Worm (Caenorhabditis elegans) whole organism, L2 larva: ENCODE measurements around the gene irld-61.

ENCODE experiments used
- C34F6.9 ChIP-seq: fragments of 150-350 bp; optimal IDR thresholded peaks from 2 replicates; lab custom pipeline; 2014; ENCODE audit warnings: missing biosample characterization, missing genetic modification characterization
- F13H6.1 ChIP-seq: sonication (generic microtip); optimal IDR thresholded peaks from 2 replicates; lab custom pipeline; 2016; ENCODE audit warnings: missing genetic modification characterization, missing compliant biosample characterization
- R02D3.7 ChIP-seq: fragments of 150-350 bp; optimal IDR thresholded peaks from 2 replicates; lab custom pipeline; 2014; ENCODE audit warnings: missing biosample characterization, missing genetic modification characterization
- Y55F3AM.14 ChIP-seq: fragments of 200-800 bp; sonication (Bioruptor generic); optimal IDR thresholded peaks from 2 replicates; lab custom pipeline; 2018; ENCODE audit warnings: mild to moderate bottlenecking, missing genetic modification characterization, missing compliant biosample characterization
- ZK546.5 ChIP-seq: sonication (generic microtip); optimal IDR thresholded peaks from 2 replicates; lab custom pipeline; 2017; ENCODE audit warnings: missing biosample characterization, missing genetic modification characterization
- alr-1 ChIP-seq: fragments of 150-350 bp; optimal IDR thresholded peaks from 2 replicates; lab custom pipeline; 2014; ENCODE audit warnings: missing biosample characterization, missing genetic modification characterization
- aly-2 ChIP-seq: fragments of 150-350 bp; optimal IDR thresholded peaks from 2 replicates; lab custom pipeline; 2014; ENCODE audit warnings: missing biosample characterization, missing genetic modification characterization
- ama-1 ChIP-seq: fragments of 150-350 bp; optimal IDR thresholded peaks from 2 replicates; lab custom pipeline; 2018; ENCODE audit warnings: inconsistent platforms
- blmp-1 ChIP-seq: sonication (generic microtip); optimal IDR thresholded peaks from 2 replicates; lab custom pipeline; 2017; ENCODE audit warnings: missing genetic modification characterization, mild to moderate bottlenecking, missing compliant biosample characterization, antibody characterized with exemption, moderate library complexity; ENCODE audit not compliant: insufficient read depth
- ceh-16 ChIP-seq: fragments of 150-350 bp; optimal IDR thresholded peaks from 2 replicates; lab custom pipeline; 2014; ENCODE audit warnings: missing biosample characterization, missing genetic modification characterization
- crh-2 ChIP-seq: sonication (generic microtip); optimal IDR thresholded peaks from 2 replicates; lab custom pipeline; 2017; ENCODE audit warnings: missing biosample characterization, missing genetic modification characterization
- dmd-4 ChIP-seq: sonication (generic microtip); optimal IDR thresholded peaks from 2 replicates; lab custom pipeline; 2017; ENCODE audit warnings: missing biosample characterization, missing genetic modification characterization
- egl-27 ChIP-seq: sonication (generic microtip); optimal IDR thresholded peaks from 3 replicates; lab custom pipeline; 2017; ENCODE audit warnings: missing biosample characterization, missing genetic modification reagents, missing genetic modification characterization
- elt-1 ChIP-seq: fragments of 150-350 bp; optimal IDR thresholded peaks from 2 replicates; lab custom pipeline; 2014; ENCODE audit warnings: missing biosample characterization, missing genetic modification characterization
- elt-3 ChIP-seq: sonication (generic microtip); optimal IDR thresholded peaks from 2 replicates; lab custom pipeline; 2017; ENCODE audit warnings: missing biosample characterization, missing genetic modification characterization
- fos-1 ChIP-seq: fragments of 150-350 bp; optimal IDR thresholded peaks from 2 replicates; lab custom pipeline; 2014; ENCODE audit warnings: missing biosample characterization, missing genetic modification characterization
- gmeb-1 ChIP-seq: fragments of 150-350 bp; optimal IDR thresholded peaks from 2 replicates; lab custom pipeline; 2014; ENCODE audit warnings: missing biosample characterization, missing genetic modification characterization
- lin-11 ChIP-seq: fragments of 150-350 bp; sonication (generic microtip); optimal IDR thresholded peaks from 2 replicates; lab custom pipeline; 2014; ENCODE audit warnings: missing biosample characterization, missing genetic modification characterization, inconsistent platforms, mixed read lengths
- lin-13 ChIP-seq: fragments of 150-350 bp; optimal IDR thresholded peaks from 2 replicates; lab custom pipeline; 2014; ENCODE audit warnings: missing biosample characterization, missing genetic modification reagents, missing genetic modification characterization
- lin-39 ChIP-seq: fragments of 150-350 bp; optimal IDR thresholded peaks from 2 replicates; lab custom pipeline; 2014; ENCODE audit warnings: missing biosample characterization, missing genetic modification reagents, missing genetic modification characterization
- lsy-2 ChIP-seq, 2 experiments: fragments of 150-350 bp in 1 of 2; sonication (generic microtip) in 1 of 2; optimal IDR thresholded peaks; 2 replicates each; lab custom pipeline; 2014 to 2017; ENCODE audit warnings: missing biosample characterization in 2 of 2, missing genetic modification characterization in 2 of 2
- mab-5 ChIP-seq: fragments of 150-350 bp; optimal IDR thresholded peaks from 2 replicates; lab custom pipeline; 2014; ENCODE audit warnings: missing biosample characterization, missing genetic modification characterization
- mbf-1 ChIP-seq: sonication (generic microtip); optimal IDR thresholded peaks from 2 replicates; lab custom pipeline; 2017; ENCODE audit warnings: missing biosample characterization, missing genetic modification characterization
- mdl-1 ChIP-seq, 2 experiments: fragments of 150-350 bp in 1 of 2; sonication (generic microtip) in 1 of 2; optimal IDR thresholded peaks; 2 replicates each; lab custom pipeline; 2017; ENCODE audit warnings: missing biosample characterization in 2 of 2, missing genetic modification characterization in 2 of 2
- nhr-11 ChIP-seq: fragments of 150-350 bp; optimal IDR thresholded peaks from 2 replicates; lab custom pipeline; 2014; ENCODE audit warnings: missing biosample characterization, missing genetic modification characterization
- nhr-129 ChIP-seq: fragments of 150-350 bp; optimal IDR thresholded peaks from 2 replicates; lab custom pipeline; 2014; ENCODE audit warnings: missing biosample characterization, missing genetic modification characterization
- nhr-21 ChIP-seq: fragments of 150-350 bp; optimal IDR thresholded peaks from 2 replicates; lab custom pipeline; 2014; ENCODE audit warnings: missing biosample characterization, missing genetic modification characterization
- nhr-23 ChIP-seq: fragments of 150-350 bp; optimal IDR thresholded peaks from 2 replicates; lab custom pipeline; 2014; ENCODE audit warnings: missing biosample characterization, missing genetic modification reagents, missing genetic modification characterization
- nhr-237 ChIP-seq: fragments of 150-350 bp; optimal IDR thresholded peaks from 2 replicates; lab custom pipeline; 2014; ENCODE audit warnings: missing biosample characterization, missing genetic modification characterization
- nhr-25 ChIP-seq: fragments of 150-350 bp; sonication (generic microtip); optimal IDR thresholded peaks from 3 replicates; lab custom pipeline; 2014; ENCODE audit warnings: missing biosample characterization, missing genetic modification characterization
- nhr-6 ChIP-seq: fragments of 150-350 bp; optimal IDR thresholded peaks from 2 replicates; lab custom pipeline; 2014; ENCODE audit warnings: missing biosample characterization, missing genetic modification characterization
- nhr-77 ChIP-seq: fragments of 150-350 bp; optimal IDR thresholded peaks from 2 replicates; lab custom pipeline; 2014; ENCODE audit warnings: missing biosample characterization, missing genetic modification characterization
- peb-1 ChIP-seq: fragments of 150-350 bp; optimal IDR thresholded peaks from 2 replicates; lab custom pipeline; 2014; ENCODE audit warnings: missing biosample characterization, missing genetic modification characterization
- sem-4 ChIP-seq: fragments of 150-350 bp; optimal IDR thresholded peaks from 2 replicates; lab custom pipeline; 2014; ENCODE audit warnings: missing biosample characterization, missing genetic modification reagents, missing genetic modification characterization
- skn-1 ChIP-seq: sonication (generic microtip); optimal IDR thresholded peaks from 2 replicates; lab custom pipeline; 2017; ENCODE audit warnings: missing biosample characterization, missing genetic modification characterization
- sma-3 ChIP-seq: sonication (generic microtip); optimal IDR thresholded peaks from 2 replicates; lab custom pipeline; 2016; ENCODE audit warnings: missing genetic modification reagents, missing genetic modification characterization, missing compliant biosample characterization
- snpc-4 ChIP-seq: fragments of 150-350 bp; optimal IDR thresholded peaks from 2 replicates; lab custom pipeline; 2014; ENCODE audit warnings: missing biosample characterization, missing genetic modification characterization
- unc-39 ChIP-seq: fragments of 150-350 bp; optimal IDR thresholded peaks from 2 replicates; lab custom pipeline; 2014; ENCODE audit warnings: missing biosample characterization, missing genetic modification characterization
- zag-1 ChIP-seq: fragments of 150-350 bp; optimal IDR thresholded peaks from 2 replicates; lab custom pipeline; 2014; ENCODE audit warnings: missing biosample characterization, missing genetic modification characterization
- ztf-1 ChIP-seq: fragments of 200-800 bp; sonication (Bioruptor generic); conservative IDR thresholded peaks from 2 replicates; pipeline ENCODE4 v1.3.6; 2022; ENCODE audit warnings: missing genetic modification characterization, missing compliant biosample characterization
- ztf-11 ChIP-seq: sonication (generic microtip); optimal IDR thresholded peaks from 2 replicates; lab custom pipeline; 2017; ENCODE audit warnings: missing biosample characterization, missing genetic modification characterization
- ztf-4 ChIP-seq: fragments of 150-350 bp; optimal IDR thresholded peaks from 2 replicates; lab custom pipeline; 2014; ENCODE audit warnings: missing biosample characterization, missing genetic modification characterization

The irld-61 gene

ce11 chrIII:12789420-12789819 is 25.1 kb downstream of the irld-61 start, which contains the start of gene BE10.1:
TSS of gene BE10.1 (minus strand) at chrIII:12789520.
- TF ChIP-seq mbf-1 (tag; lab: Kevin White, UChicago), result no peak
- TF ChIP-seq sem-4 (tag; lab: Kevin White, UChicago), result no peak
- no peak for TF ChIP-seq snpc-4 (tag; lab: Kevin White, UChicago)
- TF ChIP-seq lin-13 (GFP tag; lab: Kevin White, UChicago), result no peak
- no peak for TF ChIP-seq nhr-21
- no peak for TF ChIP-seq elt-1 (tag; lab: Kevin White, UChicago)
- TF ChIP-seq lin-11, result no peak
- TF ChIP-seq ztf-1 (GFP tag; lab: Robert Waterston, UW), result no peak
- no peak for TF ChIP-seq mdl-1 (tag; optimal IDR thresholded peaks at IDR 0.05; lab: Kevin White, UChicago)
- no peak for TF ChIP-seq nhr-11 (tag; lab: Kevin White, UChicago)
- TF ChIP-seq peb-1 (tag; lab: Kevin White, UChicago), result no peak
- TF ChIP-seq sma-3, result no peak
- TF ChIP-seq aly-2 (tag; lab: Kevin White, UChicago), result no peak

- TF ChIP-seq alr-1 (tag; lab: Kevin White, UChicago), result no peak
- no peak for TF ChIP-seq lin-13 (GFP tag; lab: Kevin White, UChicago)
- no peak for TF ChIP-seq nhr-23 (tag; lab: Kevin White, UChicago)
- TF ChIP-seq zag-1 (tag; lab: Kevin White, UChicago), result no peak
- no peak for TF ChIP-seq ama-1 (lab: Kevin White, UChicago)
These were observed 29.8 kb downstream of the irld-61 start for ce11 chrIII:12794200-12794599.

- no peak for TF ChIP-seq sem-4 (tag; lab: Kevin White, UChicago)
- TF ChIP-seq lin-13 (GFP tag; lab: Kevin White, UChicago), result no peak
- no peak for TF ChIP-seq nhr-11 (tag; lab: Kevin White, UChicago)
- TF ChIP-seq elt-3, result no peak
- TF ChIP-seq R02D3.7, result no peak
- TF ChIP-seq ztf-11 (tag; lab: Kevin White, UChicago), result no peak
- TF ChIP-seq Y55F3AM.14 (GFP tag; lab: Kevin White, UChicago), result no peak
- no peak for TF ChIP-seq mdl-1 (tag; optimal IDR thresholded peaks at IDR 0.05; lab: Kevin White, UChicago)
- no peak for TF ChIP-seq unc-39
- TF ChIP-seq ZK546.5 (tag; lab: Kevin White, UChicago), result no peak
- TF ChIP-seq ztf-1 (GFP tag; lab: Robert Waterston, UW), result no peak
- no peak for TF ChIP-seq F13H6.1 (tag; lab: Kevin White, UChicago)
- TF ChIP-seq nhr-237 (tag; lab: Kevin White, UChicago), result no peak
- no peak for TF ChIP-seq nhr-129 (tag; lab: Kevin White, UChicago)
- TF ChIP-seq fos-1 (tag; lab: Kevin White, UChicago), result no peak
These were observed 34.1 kb downstream of the irld-61 start, which contains the start of gene agmo-1 for ce11 chrIII:12798469-12798868. TSS of gene agmo-1 (minus strand) at chrIII:12798569.

ce11 chrIII:12800529-12800928 is 36.2 kb downstream of the irld-61 start:
- TF ChIP-seq skn-1 (tag; lab: Kevin White, UChicago) (no peak), nhr-129 (tag; lab: Kevin White, UChicago) (no peak), nhr-11 (tag; lab: Kevin White, UChicago) (no peak), blmp-1 (peak; percentile 93), alr-1 (tag; lab: Kevin White, UChicago) (no peak), unc-39 (no peak), gmeb-1 (no peak), lsy-2 (tag; optimal IDR thresholded peaks at IDR 0.05; lab: Kevin White, UChicago) (no peak), mbf-1 (tag; lab: Kevin White, UChicago) (no peak), nhr-21 (no peak), snpc-4 (tag; lab: Kevin White, UChicago) (no peak), elt-3 (no peak), ama-1 (lab: Kevin White, UChicago) (no peak), lin-13 (GFP tag; lab: Kevin White, UChicago) (no peak), nhr-237 (tag; lab: Kevin White, UChicago) (no peak), egl-27 (tag; lab: Kevin White, UChicago) (no peak), R02D3.7 (no peak), zag-1 (tag; lab: Kevin White, UChicago) (no peak), crh-2 (tag; lab: Kevin White, UChicago) (no peak), nhr-25 (peak; percentile 18), ztf-4 (tag; lab: Kevin White, UChicago) (no peak), sma-3 (no peak), nhr-6 (tag; lab: Kevin White, UChicago) (no peak), Y55F3AM.14 (GFP tag; lab: Kevin White, UChicago) (no peak), dmd-4 (tag; lab: Kevin White, UChicago) (no peak), ZK546.5 (tag; lab: Kevin White, UChicago) (no peak), lin-39 (tag; lab: Kevin White, UChicago) (no peak), lin-11 (no peak), mab-5 (tag; lab: Kevin White, UChicago) (no peak), ceh-16 (tag; lab: Kevin White, UChicago) (peak; percentile 58), nhr-77 (tag; lab: Kevin White, UChicago) (no peak), nhr-23 (tag; lab: Kevin White, UChicago) (no peak), fos-1 (tag; lab: Kevin White, UChicago) (peak; percentile 47), peb-1 (tag; lab: Kevin White, UChicago) (no peak), C34F6.9 (no peak), sem-4 (tag; lab: Kevin White, UChicago) (peak; percentile 56)
